Worm (Caenorhabditis elegans): ENCODE data around the gene T19C9.8.

Gene T19C9.8

DNA sequence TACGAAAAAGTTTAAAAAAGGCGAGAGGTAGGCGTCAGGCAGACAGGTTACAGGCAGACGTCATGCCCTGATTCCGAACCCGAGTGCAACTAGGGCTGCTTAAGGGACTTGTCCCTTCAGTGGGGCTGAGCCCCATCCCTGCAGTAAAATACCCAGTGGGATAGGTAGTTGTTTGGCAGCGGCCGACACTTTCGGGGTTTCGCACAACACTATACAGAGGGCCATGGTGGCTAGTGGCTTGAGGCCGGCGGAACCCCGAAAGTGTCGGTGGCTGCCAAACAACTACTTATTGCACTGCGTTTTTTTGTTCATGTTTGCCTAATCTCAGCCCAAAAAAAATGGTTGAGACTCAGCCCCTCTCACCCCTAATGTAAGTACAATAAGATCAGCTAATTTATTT is 23.3 kb upstream of the T19C9.8 start:
- TF ChIP-seq ceh-18 (tag; optimal IDR thresholded peaks at IDR 0.05) = no peak
- TF ChIP-seq ttx-3 (tag; optimal IDR thresholded peaks at IDR 0.05) = no peak
- TF ChIP-seq sdc-2 (tag; optimal IDR thresholded peaks at IDR 0.05) = no peak
- TF ChIP-seq ceh-48 (tag; optimal IDR thresholded peaks at IDR 0.05) = no peak
- no peak for TF ChIP-seq mec-3 (tag; optimal IDR thresholded peaks at IDR 0.05; ENCODE audit: borderline replicate concordance)
- TF ChIP-seq nhr-232 (tag; optimal IDR thresholded peaks at IDR 0.05) = no peak
- TF ChIP-seq unc-42 (tag; optimal IDR thresholded peaks at IDR 0.05) = no peak
- TF ChIP-seq madf-2 (tag; optimal IDR thresholded peaks at IDR 0.05) = no peak
- TF ChIP-seq Y22D7AL.16 (tag; optimal IDR thresholded peaks at IDR 0.05) = no peak
- no peak for TF ChIP-seq nfya-1 (tag; optimal IDR thresholded peaks at IDR 0.05)
- TF ChIP-seq sox-2 (GFP tag; IDR thresholded peaks at IDR 0.05) = no peak
- no peak for TF ChIP-seq ceh-31 (tag; optimal IDR thresholded peaks at IDR 0.05)

DNA sequence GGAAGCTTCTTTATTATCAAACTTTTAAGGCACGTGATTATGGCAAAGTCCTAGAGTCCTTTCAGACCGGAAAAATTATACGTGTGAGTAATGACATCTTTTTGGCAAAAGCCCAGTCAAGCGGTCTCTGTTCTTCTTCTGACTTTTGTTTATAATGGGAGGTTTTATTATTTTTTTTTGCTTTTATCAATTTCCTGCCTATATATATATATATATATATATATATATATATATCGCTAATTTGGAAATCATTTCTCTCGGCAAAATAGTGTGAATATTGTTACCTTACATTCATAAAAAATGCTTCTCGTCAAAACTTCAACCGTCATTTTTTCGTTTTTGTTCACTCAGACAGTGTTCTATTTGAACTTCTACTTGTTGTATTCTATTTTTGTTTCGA is 21.2 kb upstream of the T19C9.8 start, which contains the start of gene srbc-62:
Gene srbc-62 (plus strand): TSS at position 301 of the 400 bp plus-strand sequence.
- no peak for TF ChIP-seq ceh-6 (GFP tag; optimal IDR thresholded peaks at IDR 0.05)
- TF ChIP-seq dve-1 (tag; optimal IDR thresholded peaks at IDR 0.05) = no peak
- no peak for TF ChIP-seq ceh-9 (tag; optimal IDR thresholded peaks at IDR 0.05)
- no peak for TF ChIP-seq ceh-24 (tag; optimal IDR thresholded peaks at IDR 0.05)
- TF ChIP-seq ahr-1 (tag; optimal IDR thresholded peaks at IDR 0.05) = no peak
- no peak for TF ChIP-seq T23F11.4 (GFP tag; optimal IDR thresholded peaks at IDR 0.05)
- no peak for TF ChIP-seq ceh-31 (tag; optimal IDR thresholded peaks at IDR 0.05)
- TF ChIP-seq C08G9.2 (tag; optimal IDR thresholded peaks at IDR 0.05) = no peak
- TF ChIP-seq gmeb-2 (tag; optimal IDR thresholded peaks at IDR 0.05) = no peak
- no peak for TF ChIP-seq unc-42 (tag; optimal IDR thresholded peaks at IDR 0.05)
- no peak for TF ChIP-seq eyg-1 (tag; optimal IDR thresholded peaks at IDR 0.05)
- TF ChIP-seq pqm-1 (tag; optimal IDR thresholded peaks at IDR 0.05) = no peak
- TF ChIP-seq ceh-19 (GFP tag; optimal IDR thresholded peaks at IDR 0.05) = no peak
- no peak for TF ChIP-seq ets-4 (tag; optimal IDR thresholded peaks at IDR 0.05)
- TF ChIP-seq syd-9 (tag; optimal IDR thresholded peaks at IDR 0.05) = no peak
- TF ChIP-seq ceh-18 (tag; optimal IDR thresholded peaks at IDR 0.05) = no peak
- no peak for TF ChIP-seq sdc-2 (tag; optimal IDR thresholded peaks at IDR 0.05)
- TF ChIP-seq ceh-34 (tag; optimal IDR thresholded peaks at IDR 0.05) = no peak
- TF ChIP-seq pag-3 (tag; optimal IDR thresholded peaks at IDR 0.05; ENCODE audit: borderline replicate concordance) = no peak

DNA sequence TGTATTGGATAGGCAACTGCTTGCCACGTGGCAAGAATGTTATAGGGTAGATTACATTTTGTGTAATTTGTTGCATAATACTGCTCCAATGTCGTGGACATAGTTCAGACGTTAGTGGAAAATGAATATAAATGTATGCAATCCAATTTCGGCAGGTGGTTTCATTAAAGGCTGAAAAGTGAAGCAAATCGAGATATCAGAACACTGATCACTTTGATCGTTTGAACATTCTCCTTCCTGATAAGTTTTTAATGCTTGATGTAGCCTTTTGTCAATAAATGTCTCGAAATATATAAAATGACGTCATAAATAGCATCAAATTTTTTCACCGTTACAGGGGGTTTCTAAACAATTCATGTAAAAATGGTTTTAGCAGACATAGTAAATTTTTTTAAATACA is 18.6 kb upstream of the T19C9.8 start, which contains the start of gene srh-109:
Gene srh-109 (minus strand): TSS at position 101 of the 400 bp plus-strand sequence.
- TF ChIP-seq ets-4 (tag; optimal IDR thresholded peaks at IDR 0.05) (no peak), unc-86 (tag; optimal IDR thresholded peaks at IDR 0.05) (no peak), ceh-14 (tag; optimal IDR thresholded peaks at IDR 0.05) (no peak), fax-1 (tag; optimal IDR thresholded peaks at IDR 0.05) (no peak), ceh-22 (tag; optimal IDR thresholded peaks at IDR 0.05) (no peak), nhr-232 (tag; optimal IDR thresholded peaks at IDR 0.05) (no peak), hlh-8 (tag; optimal IDR thresholded peaks at IDR 0.05) (no peak), che-1 (tag; optimal IDR thresholded peaks at IDR 0.05) (no peak), ceh-31 (tag; optimal IDR thresholded peaks at IDR 0.05) (no peak), Y22D7AL.16 (tag; optimal IDR thresholded peaks at IDR 0.05) (no peak)

DNA sequence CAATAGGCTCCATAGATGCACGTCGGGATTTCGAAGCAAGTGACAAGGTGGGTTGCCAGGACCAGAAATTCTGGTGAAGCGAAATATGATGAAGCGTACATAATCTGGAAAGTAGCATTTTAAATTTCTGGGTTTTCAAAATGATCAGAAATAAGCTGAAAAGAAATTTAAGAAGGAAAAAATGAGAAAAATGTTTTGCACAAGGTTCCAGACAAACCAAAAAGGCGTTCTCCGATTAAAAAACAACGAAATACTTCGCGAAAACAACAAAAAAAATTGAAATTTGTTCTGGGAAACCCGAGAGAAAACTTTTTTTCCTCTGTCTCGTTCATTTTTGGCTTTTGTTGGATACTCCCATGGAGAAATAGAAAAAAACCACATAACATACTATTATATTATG is 15.6 kb upstream of the T19C9.8 start, which contains the start of gene srh-252:
Gene srh-252 (minus strand): TSS at position 101 of the 400 bp plus-strand sequence.
- TF ChIP-seq sdc-2 (tag; optimal IDR thresholded peaks at IDR 0.05) (no peak), unc-55 (GFP tag; optimal IDR thresholded peaks at IDR 0.05) (no peak), unc-3 (GFP tag; conservative IDR thresholded peaks at IDR 0.05) (no peak), unc-3 (tag; optimal IDR thresholded peaks at IDR 0.05) (no peak), lin-11 (tag; optimal IDR thresholded peaks at IDR 0.05) (no peak), pha-4 (tag; optimal IDR thresholded peaks at IDR 0.05) (no peak), syd-9 (tag; optimal IDR thresholded peaks at IDR 0.05) (no peak), ceh-6 (GFP tag; optimal IDR thresholded peaks at IDR 0.05) (no peak), nfya-1 (tag; optimal IDR thresholded peaks at IDR 0.05) (no peak), ceh-18 (tag; optimal IDR thresholded peaks at IDR 0.05) (no peak), ceh-14 (tag; optimal IDR thresholded peaks at IDR 0.05) (no peak), pqm-1 (tag; optimal IDR thresholded peaks at IDR 0.05) (no peak), ttx-3 (tag; optimal IDR thresholded peaks at IDR 0.05) (no peak), sox-2 (GFP tag; IDR thresholded peaks at IDR 0.05) (no peak), odd-2 (tag; optimal IDR thresholded peaks at IDR 0.05) (no peak), hlh-6 (tag; optimal IDR thresholded peaks at IDR 0.05) (no peak), ets-4 (tag; optimal IDR thresholded peaks at IDR 0.05) (no peak), dve-1 (tag; optimal IDR thresholded peaks at IDR 0.05) (no peak), K09A11.1 (tag; optimal IDR thresholded peaks at IDR 0.05; ENCODE audit: insufficient read depth) (no peak)

Measured in whole organism, late embryonic.